Worm (Caenorhabditis elegans): ENCODE results near the gene oig-4.

DNA sequence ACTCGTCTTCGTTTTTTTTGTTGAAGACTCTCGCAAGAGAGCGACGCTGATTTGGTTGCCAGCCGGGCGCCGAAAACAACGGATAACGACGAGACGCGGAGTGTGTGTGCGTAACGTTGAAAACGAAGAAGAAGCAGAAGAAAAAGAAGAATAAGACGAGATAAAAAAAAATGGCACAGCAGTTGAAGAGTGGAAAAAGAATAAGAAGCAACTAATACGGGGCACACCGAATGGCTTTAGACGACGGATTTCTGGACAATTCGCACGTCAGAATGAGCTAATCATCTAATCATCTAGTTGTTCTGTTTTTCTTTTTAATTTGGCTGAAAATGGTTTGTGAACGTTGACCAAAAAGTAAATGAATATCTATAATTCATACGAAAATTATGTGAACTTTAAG, 23.6 kb downstream of the oig-4 start:
- TF ChIP-seq tbx-11 (GFP tag; IDR thresholded peaks at IDR 0.05) (no peak), hnd-1 (tag; optimal IDR thresholded peaks at IDR 0.05) (no peak), aly-1 (tag; optimal IDR thresholded peaks at IDR 0.05) (no peak)
